Worm (Caenorhabditis elegans) whole organism, young adult: Measurements from ENCODE around the gene nol-56.
"Not testable (repeated sequence)": the region's sequence is repeated elsewhere in the genome, so short reads cannot be mapped to it uniquely, and the experiment has no call there.

Experiments used
- Y79H2A.3 ChIP-seq: fragments of 200-800 bp; sonication (Bioruptor generic); conservative IDR thresholded peaks from 2 replicates; pipeline ENCODE4 v1.3.6; 2022; ENCODE audit warnings: missing genetic modification reagents, missing genetic modification characterization, missing compliant biosample characterization
- dox-1 ChIP-seq: fragments of 200-800 bp; sonication (Bioruptor generic); IDR thresholded peaks from 2 replicates; pipeline ENCODE4 v1.3.6; 2022; ENCODE audit warnings: missing genetic modification reagents, missing genetic modification characterization, missing compliant biosample characterization
- him-1 ChIP-seq: sonication (generic microtip); optimal IDR thresholded peaks from 2 replicates; lab custom pipeline; 2016; ENCODE audit warnings: missing genotype, missing genetic modification reagents, missing genetic modification characterization, missing compliant biosample characterization
- lsy-27 ChIP-seq: sonication (generic microtip); optimal IDR thresholded peaks from 2 replicates; lab custom pipeline; 2017; ENCODE audit warnings: missing genetic modification characterization, mild to moderate bottlenecking, missing compliant biosample characterization, antibody characterized with exemption, missing genotype, borderline replicate concordance; ENCODE audit not compliant: insufficient read depth
- snpc-1.1 ChIP-seq: sonication (generic microtip); optimal IDR thresholded peaks from 2 replicates; lab custom pipeline; 2017; ENCODE audit warnings: missing genetic modification characterization, mild to moderate bottlenecking, missing compliant biosample characterization, antibody characterized with exemption, moderate library complexity, missing genotype, missing genetic modification reagents; ENCODE audit not compliant: insufficient read depth
- unc-62 ChIP-seq: fragments of 150-350 bp; optimal IDR thresholded peaks from 2 replicates; lab custom pipeline; 2014; ENCODE audit warnings: missing biosample characterization, missing genetic modification reagents, missing genetic modification characterization

DNA sequence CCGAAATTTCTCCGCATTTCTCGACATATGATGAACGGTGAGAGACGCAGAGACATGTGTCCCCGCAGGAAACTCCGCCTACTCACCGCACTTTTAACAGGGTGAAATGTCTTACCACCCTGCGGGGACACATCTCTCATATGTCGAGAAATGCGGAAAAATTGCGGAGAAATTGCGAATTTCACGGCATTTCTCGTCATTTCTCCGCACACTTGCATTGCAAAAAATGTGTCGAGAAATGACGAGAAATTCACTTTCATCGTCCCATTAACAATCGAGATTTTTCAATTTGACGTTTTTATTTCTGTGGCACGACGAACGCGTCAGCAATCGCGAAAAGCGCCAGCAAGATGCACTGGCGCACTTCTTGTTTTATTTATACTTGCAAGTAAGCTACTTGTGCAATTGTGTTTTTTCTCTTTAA, 10.9 kb downstream of the nol-56 start, which contains the start of gene K07C5.13:
- not testable (repeated sequence) for TF ChIP-seq him-1; lsy-27 (tag; lab: Kevin White, UChicago); snpc-1.1 (tag; lab: Kevin White, UChicago); unc-62
- TF ChIP-seq Y79H2A.3 (peak; percentile 86), dox-1 (peak; percentile 99)
